Worm (Caenorhabditis elegans) whole organism, midembryonic: Measurements from ENCODE around the gene R11H6.5.

Experiments
- T22C8.4 ChIP-seq: fragments of 200-800 bp; sonication (Bioruptor generic); IDR thresholded peaks from 2 replicates; pipeline ENCODE4 v1.3.6; 2022; ENCODE audit warnings: missing genetic modification characterization, missing compliant biosample characterization
- cog-1 ChIP-seq: sonication (generic microtip); optimal IDR thresholded peaks from 2 replicates; lab custom pipeline; 2016; ENCODE audit warnings: missing genetic modification characterization, missing compliant biosample characterization
- flt-1 ChIP-seq: fragments of 200-800 bp; sonication (Bioruptor generic); IDR thresholded peaks from 2 replicates; pipeline ENCODE4 v1.3.6; 2022; ENCODE audit warnings: missing genetic modification characterization, missing compliant biosample characterization
- klf-2 ChIP-seq: fragments of 200-800 bp; sonication (Bioruptor generic); conservative IDR thresholded peaks from 2 replicates; pipeline ENCODE4 v1.3.6; 2022; ENCODE audit warnings: missing genetic modification reagents, missing genetic modification characterization, missing compliant biosample characterization
- med-1 ChIP-seq: sonication (generic microtip); optimal IDR thresholded peaks from 2 replicates; lab custom pipeline; 2017; ENCODE audit warnings: missing genetic modification characterization, mild to moderate bottlenecking, missing compliant biosample characterization, antibody characterized with exemption, missing genetic modification reagents; ENCODE audit not compliant: insufficient read depth
- ref-1 ChIP-seq: fragments of 200-800 bp; sonication (Bioruptor generic); conservative IDR thresholded peaks from 2 replicates; pipeline ENCODE4 v1.3.6; 2022; ENCODE audit warnings: missing genetic modification reagents, missing genetic modification characterization, missing compliant biosample characterization
- tab-1 ChIP-seq: fragments of 200-800 bp; sonication (Bioruptor generic); IDR thresholded peaks from 2 replicates; pipeline ENCODE4 v1.3.6; 2022; ENCODE audit warnings: missing genetic modification characterization, missing compliant biosample characterization
- ztf-23 ChIP-seq: fragments of 200-800 bp; sonication (Bioruptor generic); IDR thresholded peaks from 2 replicates; pipeline ENCODE4 v1.3.6; 2022; ENCODE audit warnings: missing genetic modification reagents, missing genetic modification characterization, missing compliant biosample characterization
- ztf-29 ChIP-seq: fragments of 200-800 bp; sonication (Bioruptor generic); IDR thresholded peaks from 2 replicates; pipeline ENCODE4 v1.3.6; 2022; ENCODE audit warnings: missing genetic modification reagents, missing genetic modification characterization, missing compliant biosample characterization

R11H6.5 gene

DNA sequence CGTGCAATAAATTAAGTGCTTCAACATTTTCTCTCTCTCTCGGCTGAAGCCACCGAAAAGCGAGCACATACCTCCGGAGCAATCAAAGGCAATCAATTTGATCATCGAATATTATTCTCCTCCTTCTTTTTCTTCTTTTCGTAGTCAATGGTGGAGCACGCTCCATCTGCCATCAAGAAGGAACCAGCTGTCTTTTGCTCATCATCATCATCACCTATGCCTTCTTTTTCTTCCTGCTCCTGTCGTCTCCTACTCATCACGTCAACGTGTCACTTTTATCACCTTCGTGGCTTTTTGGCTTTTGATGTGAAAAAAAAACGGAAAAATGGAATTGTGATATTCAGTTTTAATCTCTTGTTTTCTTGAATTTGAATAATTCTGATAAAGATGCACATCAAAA lies 13.6 kb upstream of the R11H6.5 start:
- TF ChIP-seq cog-1 (tag; lab: Kevin White, UChicago) (no peak), T22C8.4 (GFP tag; lab: Robert Waterston, UW) (no peak), klf-2 (GFP tag; lab: Robert Waterston, UW) (no peak), med-1 (no peak), ztf-29 (GFP tag; lab: Robert Waterston, UW) (no peak), flt-1 (GFP tag; lab: Robert Waterston, UW) (no peak), ref-1 (GFP tag; lab: Robert Waterston, UW) (no peak), ztf-23 (GFP tag; lab: Robert Waterston, UW) (no peak), tab-1 (no peak)

DNA sequence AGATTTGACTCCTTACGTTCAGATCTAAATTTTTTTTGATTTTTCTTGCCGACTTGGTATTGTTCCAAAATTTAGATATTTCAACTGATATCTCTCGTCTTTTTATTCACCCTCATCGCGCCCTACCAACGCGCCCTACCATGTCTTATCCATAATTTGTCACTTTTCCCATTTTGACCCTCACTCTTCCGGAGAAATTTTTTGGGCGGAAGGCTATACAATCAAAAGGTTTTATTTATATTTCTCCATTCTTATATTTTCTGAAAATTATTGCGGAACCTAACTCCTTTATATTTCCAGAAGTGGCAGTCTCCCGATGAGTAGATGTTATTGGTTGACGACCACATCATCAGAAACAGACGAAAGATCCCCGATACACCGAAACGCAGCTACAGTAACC lies 8.8 kb upstream of the R11H6.5 start, which contains the start of gene hot-1:
TSS of gene hot-1 (plus strand) at position 301 of the 400 bp plus-strand sequence.
- TF ChIP-seq tab-1 = no peak
- TF ChIP-seq T22C8.4 (GFP tag; lab: Robert Waterston, UW) = no peak
- TF ChIP-seq klf-2 (GFP tag; lab: Robert Waterston, UW) = no peak
- TF ChIP-seq ztf-23 (GFP tag; lab: Robert Waterston, UW) = no peak
- no peak for TF ChIP-seq cog-1 (tag; lab: Kevin White, UChicago)

DNA sequence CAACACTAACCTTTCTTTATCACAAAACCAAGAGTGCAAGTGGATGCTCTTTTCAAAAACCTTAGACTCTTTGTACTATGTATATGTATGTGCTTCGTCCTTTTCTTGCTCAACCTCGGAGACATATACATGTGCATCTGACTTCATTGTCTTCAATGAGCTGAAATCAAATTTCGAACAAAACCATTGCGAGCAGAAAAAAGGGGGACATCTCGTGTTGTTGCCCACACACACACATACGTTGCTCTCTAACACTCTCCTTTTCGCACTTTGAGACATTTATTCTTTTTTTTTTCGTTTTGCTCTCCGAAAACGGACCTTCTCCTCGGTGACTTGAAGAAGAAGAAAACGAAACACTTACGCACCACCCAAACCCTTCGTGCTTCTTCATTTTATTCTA lies 8.3 kb upstream of the R11H6.5 start:
- TF ChIP-seq tab-1 (no peak), klf-2 (GFP tag; lab: Robert Waterston, UW) (no peak), T22C8.4 (GFP tag; lab: Robert Waterston, UW) (no peak)

DNA sequence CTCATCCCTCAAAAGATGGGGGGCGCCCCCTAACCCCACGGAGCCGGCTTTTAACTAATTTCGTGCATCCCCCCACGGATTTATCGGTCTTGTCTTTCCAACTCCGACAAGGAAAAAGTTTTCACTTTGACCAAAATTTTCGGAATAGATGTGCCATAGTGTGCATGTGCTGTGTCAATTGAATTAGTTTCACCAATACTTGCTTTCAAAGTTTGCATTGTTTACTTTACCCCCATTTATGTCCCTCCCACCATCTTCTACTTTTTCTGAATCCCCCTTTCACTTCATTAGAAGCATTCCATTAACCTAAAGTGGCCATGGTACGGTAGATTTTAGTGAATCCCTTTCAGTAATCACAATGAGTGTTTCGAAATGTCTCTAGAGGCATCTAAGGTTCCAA lies 5.7 kb upstream of the R11H6.5 start:
- TF ChIP-seq cog-1 (tag; lab: Kevin White, UChicago) = no peak
- no peak for TF ChIP-seq klf-2 (GFP tag; lab: Robert Waterston, UW)
- TF ChIP-seq ztf-29 (GFP tag; lab: Robert Waterston, UW) = no peak
- TF ChIP-seq ztf-23 (GFP tag; lab: Robert Waterston, UW) = no peak
- TF ChIP-seq flt-1 (GFP tag; lab: Robert Waterston, UW) = no peak
- no peak for TF ChIP-seq tab-1
- TF ChIP-seq ref-1 (GFP tag; lab: Robert Waterston, UW) = no peak
- no peak for TF ChIP-seq T22C8.4 (GFP tag; lab: Robert Waterston, UW)
- no peak for TF ChIP-seq med-1

DNA sequence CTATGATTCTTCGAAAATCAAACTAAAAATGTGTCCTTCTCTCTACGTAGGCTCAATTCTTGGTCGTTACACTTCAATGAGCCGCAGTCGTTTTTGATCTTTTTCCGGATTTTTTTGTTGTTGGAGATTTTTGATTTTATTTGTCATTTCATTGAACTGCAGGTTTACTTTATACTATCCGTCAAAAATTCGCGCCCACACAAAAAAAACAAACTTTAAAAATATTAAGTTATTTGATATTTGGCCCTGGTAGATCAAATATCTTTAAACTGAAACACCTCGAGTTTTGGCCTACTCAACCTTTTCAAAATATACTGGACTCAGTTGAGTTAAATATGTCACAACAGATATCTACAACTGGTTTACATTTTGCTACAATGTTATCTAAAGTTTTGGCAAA lies 3.6 kb upstream of the R11H6.5 start:
- TF ChIP-seq cog-1 (tag; lab: Kevin White, UChicago) (no peak), ztf-29 (GFP tag; lab: Robert Waterston, UW) (no peak), flt-1 (GFP tag; lab: Robert Waterston, UW) (no peak), ztf-23 (GFP tag; lab: Robert Waterston, UW) (no peak), T22C8.4 (GFP tag; lab: Robert Waterston, UW) (no peak), ref-1 (GFP tag; lab: Robert Waterston, UW) (no peak), tab-1 (no peak), klf-2 (GFP tag; lab: Robert Waterston, UW) (no peak), med-1 (no peak)

DNA sequence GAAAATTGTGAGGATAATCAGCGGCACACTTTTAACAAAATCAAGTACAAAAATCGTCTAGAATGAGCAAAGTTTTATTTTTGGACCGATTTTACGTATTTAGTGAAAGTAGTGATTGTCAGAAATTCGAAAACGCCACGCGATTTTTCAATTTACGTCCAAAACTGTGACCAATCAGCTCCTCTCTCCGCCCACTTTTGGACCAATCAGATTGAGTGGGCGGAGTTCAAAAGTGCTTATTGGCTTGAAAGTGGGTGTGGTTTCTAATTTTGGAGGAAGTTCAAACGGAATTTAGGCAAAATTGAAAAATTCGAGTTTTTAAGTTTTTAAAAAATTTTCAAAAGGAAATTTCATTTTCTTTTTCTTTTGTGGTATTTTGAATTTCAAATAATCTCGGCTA lies 2.4 kb upstream of the R11H6.5 start:
- TF ChIP-seq klf-2 (GFP tag; lab: Robert Waterston, UW) = no peak
- no peak for TF ChIP-seq T22C8.4 (GFP tag; lab: Robert Waterston, UW)
- TF ChIP-seq med-1 = no peak
- TF ChIP-seq tab-1 = no peak
- no peak for TF ChIP-seq cog-1 (tag; lab: Kevin White, UChicago)
- TF ChIP-seq flt-1 (GFP tag; lab: Robert Waterston, UW) = no peak

DNA sequence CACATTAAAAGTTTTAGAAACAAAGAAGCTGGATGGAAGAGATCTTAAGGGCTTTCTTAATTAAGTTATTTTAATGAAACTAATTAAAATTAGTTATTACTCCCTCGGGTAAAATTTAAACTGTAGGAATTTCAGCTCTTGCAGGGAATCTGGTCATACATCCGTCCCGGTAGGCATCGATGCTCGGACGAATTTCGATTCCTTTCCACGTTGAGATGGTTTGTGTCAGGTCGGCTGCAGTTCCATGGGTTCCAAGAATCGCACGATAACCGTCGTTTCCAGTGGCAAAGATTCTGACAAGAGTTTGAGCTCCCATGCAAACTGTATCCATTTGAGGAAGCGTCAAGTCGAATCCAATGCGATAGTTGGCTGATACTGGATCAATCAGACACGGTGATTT lies 1.2 kb downstream of the R11H6.5 start:
- TF ChIP-seq flt-1 (GFP tag; lab: Robert Waterston, UW) = no peak
- no peak for TF ChIP-seq ztf-29 (GFP tag; lab: Robert Waterston, UW)
- no peak for TF ChIP-seq med-1
- no peak for TF ChIP-seq ref-1 (GFP tag; lab: Robert Waterston, UW)
- TF ChIP-seq cog-1 (tag; lab: Kevin White, UChicago) = no peak
- no peak for TF ChIP-seq tab-1
- TF ChIP-seq ztf-23 (GFP tag; lab: Robert Waterston, UW) = no peak
- no peak for TF ChIP-seq klf-2 (GFP tag; lab: Robert Waterston, UW)
- TF ChIP-seq T22C8.4 (GFP tag; lab: Robert Waterston, UW) = no peak

DNA sequence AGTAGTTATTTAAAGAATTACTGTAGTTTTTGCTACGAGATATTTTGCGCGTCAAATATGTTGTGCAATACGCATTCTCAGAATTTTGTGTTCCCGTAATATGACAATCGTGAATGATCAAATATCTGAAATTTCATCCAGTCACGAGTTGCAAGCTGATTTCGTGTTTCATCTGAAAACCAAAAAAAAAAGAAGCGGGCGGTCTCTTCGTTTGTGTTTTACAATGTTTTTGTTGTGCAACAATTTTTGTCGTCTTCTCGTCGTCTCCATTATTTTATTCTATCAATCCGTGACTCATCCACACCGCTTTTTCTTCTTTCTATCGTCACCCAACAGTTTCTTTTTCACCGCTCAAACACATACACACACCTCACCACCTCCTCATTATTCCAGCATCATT lies 2.4 kb downstream of the R11H6.5 start, which contains the start of gene R11H6.4:
TSS of gene R11H6.4 (plus strand) at position 301 of the 400 bp plus-strand sequence.
- TF ChIP-seq klf-2 (GFP tag; lab: Robert Waterston, UW) (no peak), ref-1 (GFP tag; lab: Robert Waterston, UW) (no peak), ztf-23 (GFP tag; lab: Robert Waterston, UW) (no peak), T22C8.4 (GFP tag; lab: Robert Waterston, UW) (no peak), tab-1 (no peak), ztf-29 (GFP tag; lab: Robert Waterston, UW) (no peak), cog-1 (tag; lab: Kevin White, UChicago) (no peak), flt-1 (GFP tag; lab: Robert Waterston, UW) (no peak), med-1 (no peak)

DNA sequence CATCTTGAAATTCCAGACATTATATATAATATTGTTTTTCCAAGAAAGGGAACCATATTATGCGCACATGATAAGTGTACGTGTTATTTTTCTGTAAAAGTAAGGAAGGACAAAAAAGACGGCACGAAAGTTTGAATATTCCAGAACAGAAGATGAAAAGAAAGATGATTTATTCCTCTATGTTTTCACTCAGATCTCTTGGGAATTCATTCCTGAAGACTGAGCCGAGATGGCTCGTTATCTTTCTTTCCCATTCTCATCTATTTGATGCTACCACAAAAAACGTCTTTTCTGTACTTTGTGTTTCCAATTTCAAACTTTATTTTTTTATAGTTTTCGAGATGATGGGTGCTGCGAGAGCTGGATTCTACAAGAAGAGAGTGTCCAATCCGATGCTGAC lies 8.3 kb downstream of the R11H6.5 start:
- TF ChIP-seq klf-2 (GFP tag; lab: Robert Waterston, UW) = no peak
- TF ChIP-seq tab-1 = no peak
- TF ChIP-seq ztf-29 (GFP tag; lab: Robert Waterston, UW) = no peak

DNA sequence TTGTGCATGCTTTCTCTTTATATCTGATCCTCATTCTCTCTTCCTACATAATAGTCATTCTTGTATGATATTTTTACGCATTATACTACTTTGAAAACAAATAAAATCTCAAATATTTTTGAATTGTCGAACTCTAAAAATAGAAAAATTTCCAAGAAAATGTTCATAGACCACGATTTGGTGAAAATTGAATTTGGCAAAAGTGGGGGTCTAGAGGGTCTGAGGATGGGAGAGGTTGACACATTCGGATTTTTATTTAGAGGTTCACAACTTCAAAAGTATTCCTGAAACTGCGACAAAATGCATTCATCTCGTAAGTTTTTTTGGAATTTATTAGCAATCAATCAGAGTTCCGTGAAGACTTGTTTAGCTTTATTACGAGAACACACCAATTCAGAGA lies 12.1 kb downstream of the R11H6.5 start, which contains the start of gene glb-22:
TSS of gene glb-22 (plus strand) at position 301 of the 400 bp plus-strand sequence.
- no peak for TF ChIP-seq ztf-29 (GFP tag; lab: Robert Waterston, UW)
- TF ChIP-seq ref-1 (GFP tag; lab: Robert Waterston, UW) = no peak
- no peak for TF ChIP-seq klf-2 (GFP tag; lab: Robert Waterston, UW)
- no peak for TF ChIP-seq T22C8.4 (GFP tag; lab: Robert Waterston, UW)
- TF ChIP-seq med-1 = no peak
- TF ChIP-seq flt-1 (GFP tag; lab: Robert Waterston, UW) = no peak
- no peak for TF ChIP-seq cog-1 (tag; lab: Kevin White, UChicago)
- no peak for TF ChIP-seq tab-1
- TF ChIP-seq ztf-23 (GFP tag; lab: Robert Waterston, UW) = no peak
